Worm (Caenorhabditis elegans) whole organism, mixed stage, embryonic: ENCODE measurements around the gene Y67H2A.2.

Experiments used
- M03D4.4 ChIP-seq: sonication (generic microtip); optimal IDR thresholded peaks from 2 replicates; lab custom pipeline; 2017; ENCODE audit warnings: mild to moderate bottlenecking, missing genetic modification characterization, missing compliant biosample characterization
- bed-3 ChIP-seq: fragments of 200-800 bp; sonication (Bioruptor generic); optimal IDR thresholded peaks from 3 replicates; lab custom pipeline; 2018; ENCODE audit warnings: mild to moderate bottlenecking, missing genetic modification characterization, moderate library complexity, missing compliant biosample characterization
- blmp-1 ChIP-seq: fragments of 150-350 bp; optimal IDR thresholded peaks from 2 replicates; lab custom pipeline; 2014; ENCODE audit warnings: missing biosample characterization, missing genetic modification characterization
- ceh-39 ChIP-seq: fragments of 150-350 bp; optimal IDR thresholded peaks from 2 replicates; lab custom pipeline; 2014; ENCODE audit warnings: missing biosample characterization, missing genetic modification characterization
- ceh-43 ChIP-seq: fragments of 200-800 bp; sonication (Bioruptor generic); optimal IDR thresholded peaks from 2 replicates; lab custom pipeline; 2018; ENCODE audit warnings: mild to moderate bottlenecking, missing genetic modification characterization, moderate library complexity, missing compliant biosample characterization
- ceh-83 ChIP-seq: fragments of 200-800 bp; sonication (Bioruptor generic); optimal IDR thresholded peaks from 2 replicates; lab custom pipeline; 2018; ENCODE audit warnings: mild to moderate bottlenecking, missing genetic modification characterization, missing compliant biosample characterization
- cnd-1 ChIP-seq: fragments of 200-800 bp; sonication (Bioruptor generic); optimal IDR thresholded peaks from 2 replicates; lab custom pipeline; 2018; ENCODE audit warnings: mild to moderate bottlenecking, missing genetic modification characterization, missing compliant biosample characterization
- drap-1 ChIP-seq: fragments of 200-800 bp; sonication (Bioruptor generic); optimal IDR thresholded peaks from 3 replicates; lab custom pipeline; 2018; ENCODE audit warnings: mild to moderate bottlenecking, missing genetic modification characterization, missing compliant biosample characterization
- elt-1 ChIP-seq: sonication (generic microtip); optimal IDR thresholded peaks from 2 replicates; lab custom pipeline; 2017; ENCODE audit warnings: missing genetic modification characterization, mild to moderate bottlenecking, missing compliant biosample characterization, antibody characterized with exemption, moderate library complexity, borderline replicate concordance; ENCODE audit not compliant: insufficient read depth
- elt-3 ChIP-seq: fragments of 150-350 bp; optimal IDR thresholded peaks from 2 replicates; lab custom pipeline; 2014; ENCODE audit warnings: missing biosample characterization, missing genetic modification characterization
- flh-1 ChIP-seq: fragments of 200-800 bp; sonication (Bioruptor generic); optimal IDR thresholded peaks from 2 replicates; lab custom pipeline; 2018; ENCODE audit warnings: mild to moderate bottlenecking, missing genetic modification characterization, moderate library complexity, missing compliant biosample characterization
- ham-2 ChIP-seq: fragments of 200-800 bp; sonication (Bioruptor generic); optimal IDR thresholded peaks from 2 replicates; lab custom pipeline; 2018; ENCODE audit warnings: mild to moderate bottlenecking, missing genetic modification characterization, missing compliant biosample characterization
- hlh-1 ChIP-seq: fragments of 150-350 bp; optimal IDR thresholded peaks from 2 replicates; lab custom pipeline; 2014; ENCODE audit warnings: missing biosample characterization, missing genetic modification reagents, missing genetic modification characterization
- lin-13 ChIP-seq: fragments of 150-350 bp; optimal IDR thresholded peaks from 2 replicates; lab custom pipeline; 2014; ENCODE audit warnings: missing biosample characterization, missing genetic modification characterization
- lin-32 ChIP-seq: fragments of 200-800 bp; sonication (Bioruptor generic); optimal IDR thresholded peaks from 2 replicates; lab custom pipeline; 2018; ENCODE audit warnings: mild to moderate bottlenecking, missing genetic modification characterization, missing compliant biosample characterization
- lsy-2 ChIP-seq: fragments of 150-350 bp; optimal IDR thresholded peaks from 2 replicates; lab custom pipeline; 2014; ENCODE audit warnings: missing biosample characterization, missing genetic modification characterization
- mab-5 ChIP-seq: fragments of 150-350 bp; optimal IDR thresholded peaks from 2 replicates; lab custom pipeline; 2014; ENCODE audit warnings: missing biosample characterization, missing genetic modification characterization
- mep-1 ChIP-seq: fragments of 150-350 bp; optimal IDR thresholded peaks from 2 replicates; lab custom pipeline; 2017; ENCODE audit warnings: missing biosample characterization, missing genetic modification reagents, missing genetic modification characterization, inconsistent platforms
- mls-2 ChIP-seq: sonication (generic microtip); optimal IDR thresholded peaks from 2 replicates; lab custom pipeline; 2016; ENCODE audit warnings: mild to moderate bottlenecking, missing genetic modification characterization, moderate library complexity, missing compliant biosample characterization
- nhr-12 ChIP-seq: fragments of 150-350 bp; optimal IDR thresholded peaks from 2 replicates; lab custom pipeline; 2014; ENCODE audit warnings: missing biosample characterization, missing genetic modification characterization
- nhr-2 ChIP-seq: fragments of 150-350 bp; optimal IDR thresholded peaks from 2 replicates; lab custom pipeline; 2014; ENCODE audit warnings: missing biosample characterization, missing genetic modification characterization
- nhr-237 ChIP-seq: fragments of 150-350 bp; optimal IDR thresholded peaks from 2 replicates; lab custom pipeline; 2014; ENCODE audit warnings: missing biosample characterization, missing genetic modification characterization
- nhr-76 ChIP-seq: sonication (generic microtip); optimal IDR thresholded peaks from 2 replicates; lab custom pipeline; 2017; ENCODE audit warnings: missing biosample characterization, missing genetic modification characterization
- pha-4 ChIP-seq: fragments of 150-350 bp; optimal IDR thresholded peaks from 2 replicates; lab custom pipeline; 2018; ENCODE audit warnings: missing biosample characterization, missing genetic modification reagents, missing genetic modification characterization
- sem-2 ChIP-seq: fragments of 200-800 bp; sonication (Bioruptor generic); optimal IDR thresholded peaks from 2 replicates; lab custom pipeline; 2018; ENCODE audit warnings: mild to moderate bottlenecking, missing genetic modification characterization, missing compliant biosample characterization
- sptf-1 ChIP-seq: sonication (generic microtip); optimal IDR thresholded peaks from 2 replicates; lab custom pipeline; 2017; ENCODE audit warnings: mild to moderate bottlenecking, missing genetic modification characterization, moderate library complexity, missing compliant biosample characterization
- tbx-8 ChIP-seq: fragments of 200-800 bp; sonication (Bioruptor generic); optimal IDR thresholded peaks from 2 replicates; lab custom pipeline; 2018; ENCODE audit warnings: mild to moderate bottlenecking, missing genetic modification characterization, moderate library complexity, missing compliant biosample characterization
- unc-39 ChIP-seq: fragments of 150-350 bp; optimal IDR thresholded peaks from 2 replicates; lab custom pipeline; 2014; ENCODE audit warnings: missing biosample characterization, missing genetic modification characterization
- unc-62 ChIP-seq: fragments of 150-350 bp; optimal IDR thresholded peaks from 2 replicates; lab custom pipeline; 2014; ENCODE audit warnings: missing biosample characterization, missing genetic modification reagents, missing genetic modification characterization
- zip-8 ChIP-seq: fragments of 150-350 bp; optimal IDR thresholded peaks from 2 replicates; lab custom pipeline; 2014; ENCODE audit warnings: missing biosample characterization, missing genetic modification characterization
- ztf-11 ChIP-seq: fragments of 150-350 bp; optimal IDR thresholded peaks from 2 replicates; lab custom pipeline; 2014; ENCODE audit warnings: missing biosample characterization, missing genetic modification characterization

The Y67H2A.2 gene

ce11 chrIV:13323823-13324359 is 26.3 kb upstream of the Y67H2A.2 start, which contains the start of gene fat-2:
Gene fat-2, plus strand, starts transcription at chrIV:13323873.
- TF ChIP-seq M03D4.4 (tag; lab: Kevin White, UChicago) (no peak), ham-2 (GFP tag; lab: Kevin White, UChicago) (no peak), hlh-1 (tag; lab: Kevin White, UChicago) (no peak), ztf-11 (tag; lab: Kevin White, UChicago) (no peak), mls-2 (tag; lab: Kevin White, UChicago) (no peak), nhr-76 (tag; lab: Kevin White, UChicago) (no peak), zip-8 (tag; lab: Kevin White, UChicago) (no peak), drap-1 (no peak), nhr-237 (tag; lab: Kevin White, UChicago) (no peak), blmp-1 (no peak), ceh-83 (GFP tag; lab: Kevin White, UChicago) (no peak), nhr-12 (no peak), lin-32 (GFP tag; lab: Kevin White, UChicago) (no peak), sptf-1 (tag; lab: Kevin White, UChicago) (no peak)
- TF ChIP-seq, all 35 proteins: peak for 0

ce11 chrIV:13322429-13322828 is 24.8 kb upstream of the Y67H2A.2 start:
- TF ChIP-seq blmp-1 (no peak), unc-39 (no peak), sem-2 (GFP tag; lab: Kevin White, UChicago) (no peak), lsy-2 (tag; lab: Kevin White, UChicago) (no peak), lin-32 (GFP tag; lab: Kevin White, UChicago) (no peak)

ce11 chrIV:13319886-13320650 is 22.4 kb upstream of the Y67H2A.2 start:
- TF ChIP-seq flh-1, result no peak
- TF ChIP-seq lin-13 (tag; lab: Kevin White, UChicago), result no peak
- no peak for TF ChIP-seq nhr-76 (tag; lab: Kevin White, UChicago)
- no peak for TF ChIP-seq unc-39
- no peak for TF ChIP-seq hlh-1 (tag; lab: Kevin White, UChicago)
- no peak for TF ChIP-seq nhr-12
- no peak for TF ChIP-seq bed-3
- no peak for TF ChIP-seq pha-4 (tag; lab: Kevin White, UChicago)
- no peak for TF ChIP-seq mep-1 (tag; lab: Kevin White, UChicago)
- no peak for TF ChIP-seq M03D4.4 (tag; lab: Kevin White, UChicago)
- no peak for TF ChIP-seq ztf-11 (tag; lab: Kevin White, UChicago)
- no peak for TF ChIP-seq ceh-43
- TF ChIP-seq ham-2 (GFP tag; lab: Kevin White, UChicago), result no peak
- TF ChIP-seq ceh-39, result no peak
- TF ChIP-seq mls-2 (tag; lab: Kevin White, UChicago), result no peak
- TF ChIP-seq ceh-83 (GFP tag; lab: Kevin White, UChicago), result no peak
- TF ChIP-seq nhr-2 (tag; lab: Kevin White, UChicago), result no peak
- no peak for TF ChIP-seq blmp-1

ce11 chrIV:13318773-13319172 is 21.2 kb upstream of the Y67H2A.2 start:
- TF ChIP-seq sptf-1 (tag; lab: Kevin White, UChicago) (no peak), hlh-1 (tag; lab: Kevin White, UChicago) (no peak), ceh-83 (GFP tag; lab: Kevin White, UChicago) (no peak), ceh-43 (no peak), ceh-39 (no peak), elt-3 (tag; lab: Kevin White, UChicago) (no peak)

ce11 chrIV:13315344-13315743 is 17.7 kb upstream of the Y67H2A.2 start, which contains the start of gene fat-1:
Gene fat-1, plus strand, starts transcription at chrIV:13315644.
- TF ChIP-seq blmp-1 (no peak), elt-1 (tag; lab: Kevin White, UChicago) (no peak), hlh-1 (tag; lab: Kevin White, UChicago) (no peak), unc-62 (GFP tag; lab: Kevin White, UChicago) (no peak), tbx-8 (no peak), mab-5 (tag; lab: Kevin White, UChicago) (no peak), cnd-1 (tag; lab: Kevin White, UChicago) (no peak), nhr-237 (tag; lab: Kevin White, UChicago) (no peak), ham-2 (GFP tag; lab: Kevin White, UChicago) (no peak)
- TF ChIP-seq, all 35 proteins: peak for 0
